Worm (Caenorhabditis elegans) whole organism, young adult: ENCODE data around the gene srr-6.

Experiments used
- Y53F4B.3 ChIP-seq: fragments of 200-800 bp; sonication (Bioruptor generic); IDR thresholded peaks from 2 replicates; pipeline ENCODE4 v1.3.6; 2022; ENCODE audit warnings: missing genetic modification reagents, missing genetic modification characterization, missing compliant biosample characterization
- ZK185.1 ChIP-seq: sonication (generic microtip); optimal IDR thresholded peaks from 2 replicates; lab custom pipeline; 2016; ENCODE audit warnings: mild to moderate bottlenecking, missing genetic modification characterization, missing compliant biosample characterization; ENCODE audit not compliant: poor library complexity, severe bottlenecking
- efl-1 ChIP-seq: fragments of 150-350 bp; optimal IDR thresholded peaks from 2 replicates; lab custom pipeline; 2014; ENCODE audit warnings: missing biosample characterization, missing genetic modification reagents, missing genetic modification characterization
- ets-4 ChIP-seq: fragments of 200-800 bp; sonication (Bioruptor generic); optimal IDR thresholded peaks from 2 replicates; lab custom pipeline; 2018; ENCODE audit warnings: mild to moderate bottlenecking, missing genetic modification characterization, missing compliant biosample characterization
- nfya-1 ChIP-seq: sonication (generic microtip); optimal IDR thresholded peaks from 2 replicates; lab custom pipeline; 2017; ENCODE audit warnings: antibody characterized with exemption, missing compliant biosample characterization, missing genetic modification characterization, borderline replicate concordance; ENCODE audit not compliant: insufficient read depth
- nhr-179 ChIP-seq: sonication (generic microtip); optimal IDR thresholded peaks from 2 replicates; lab custom pipeline; 2016; ENCODE audit warnings: mild to moderate bottlenecking, missing genetic modification characterization, missing compliant biosample characterization
- snpc-4 ChIP-seq, 5 experiments: fragments of 150-350 bp in 1 of 5; sonication (generic microtip) in 4 of 5; optimal IDR thresholded peaks; 2 replicates each; lab custom pipeline; 2014 to 2018; ENCODE audit warnings: missing genetic modification characterization in 5 of 5, missing biosample characterization in 3 of 5, antibody characterized with exemption in 2 of 5, mild to moderate bottlenecking in 2 of 5, missing compliant biosample characterization in 2 of 5, missing genotype in 2 of 5, moderate library complexity in 2 of 5, missing genetic modification reagents in 1 of 5
- tbx-9 ChIP-seq: sonication (generic microtip); optimal IDR thresholded peaks from 2 replicates; lab custom pipeline; 2016; ENCODE audit warnings: borderline replicate concordance, missing genetic modification characterization, inconsistent platforms, missing compliant biosample characterization
- unc-62 ChIP-seq: fragments of 150-350 bp; optimal IDR thresholded peaks from 2 replicates; lab custom pipeline; 2014; ENCODE audit warnings: missing biosample characterization, missing genetic modification reagents, missing genetic modification characterization
- zfh-2 ChIP-seq: fragments of 200-800 bp; sonication (Bioruptor generic); conservative IDR thresholded peaks from 2 replicates; pipeline ENCODE4 v1.3.6; 2022; ENCODE audit warnings: missing genetic modification reagents, missing genetic modification characterization, missing compliant biosample characterization
- ztf-18 ChIP-seq: sonication (generic microtip); optimal IDR thresholded peaks from 2 replicates; lab custom pipeline; 2016; ENCODE audit warnings: missing genotype, mild to moderate bottlenecking, missing genetic modification characterization, missing compliant biosample characterization

DNA sequence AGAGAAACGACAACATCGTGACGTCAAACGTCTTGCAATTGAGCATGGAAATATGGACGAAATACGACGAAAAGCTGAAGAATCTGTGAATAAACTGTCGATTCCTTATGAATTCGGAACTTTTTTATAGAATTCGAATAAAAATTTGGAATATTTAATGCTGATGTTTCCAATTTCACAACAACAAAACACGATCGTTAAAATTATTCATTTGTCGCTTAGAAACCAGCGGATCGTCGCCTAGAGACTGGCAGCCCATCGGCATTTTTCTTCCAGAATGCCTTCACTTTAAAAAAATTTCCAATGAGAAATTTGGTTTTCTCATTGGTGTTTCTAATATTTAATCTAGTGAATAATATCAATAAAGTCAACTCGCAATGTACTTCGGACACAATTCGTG lies 40.7 kb downstream of the srr-6 start, which contains the start of gene cwp-4:
- TF ChIP-seq nhr-179 (tag; lab: Kevin White, UChicago) (no peak), ztf-18 (tag; lab: Kevin White, UChicago) (no peak), efl-1 (GFP tag; lab: Kevin White, UChicago) (no peak), ZK185.1 (no peak), zfh-2 (GFP tag; lab: Robert Waterston, UW) (no peak), snpc-4 (GFP tag; optimal IDR thresholded peaks at IDR 0.05; lab: Kevin White, UChicago) (no peak), snpc-4 (tag; optimal IDR thresholded peaks at IDR 0.05; lab: Kevin White, UChicago) (no peak), tbx-9 (tag; lab: Kevin White, UChicago) (no peak), ets-4 (no peak), unc-62 (GFP tag; lab: Kevin White, UChicago) (no peak), nfya-1 (tag; lab: Kevin White, UChicago) (no peak), Y53F4B.3 (no peak)
